Worm (Caenorhabditis elegans) whole organism, young adult: ENCODE measurements around the gene Y97E10AR.8.

Source experiments
- B0019.2 ChIP-seq: fragments of 200-800 bp; sonication (Bioruptor generic); conservative IDR thresholded peaks from 2 replicates; pipeline ENCODE4 v1.3.6; 2022; ENCODE audit warnings: missing genetic modification reagents, missing genetic modification characterization, missing compliant biosample characterization
- B0035.1 ChIP-seq: sonication (generic microtip); optimal IDR thresholded peaks from 2 replicates; lab custom pipeline; 2016; ENCODE audit warnings: missing genetic modification characterization, mild to moderate bottlenecking, missing compliant biosample characterization, missing genotype, missing genetic modification reagents
- C17E4.6 ChIP-seq: fragments of 200-800 bp; sonication (Bioruptor generic); IDR thresholded peaks from 2 replicates; pipeline ENCODE4 v1.3.6; 2022; ENCODE audit warnings: missing genetic modification reagents, missing genetic modification characterization, missing compliant biosample characterization
- F22D6.2 ChIP-seq: sonication (generic microtip); optimal IDR thresholded peaks from 2 replicates; lab custom pipeline; 2016; ENCODE audit warnings: mild to moderate bottlenecking, missing genetic modification characterization, missing compliant biosample characterization
- F33H1.4 ChIP-seq: fragments of 200-800 bp; sonication (Bioruptor generic); IDR thresholded peaks from 2 replicates; pipeline ENCODE4 v1.3.6; 2022; ENCODE audit warnings: missing genetic modification reagents, missing genetic modification characterization, missing compliant biosample characterization
- F39B2.1 ChIP-seq: fragments of 200-800 bp; sonication (Bioruptor generic); IDR thresholded peaks from 2 replicates; pipeline ENCODE4 v1.3.6; 2022; ENCODE audit warnings: missing genetic modification reagents, missing genetic modification characterization, missing compliant biosample characterization
- F57A8.1 ChIP-seq: fragments of 200-800 bp; sonication (Bioruptor generic); optimal IDR thresholded peaks from 2 replicates; lab custom pipeline; 2018; ENCODE audit warnings: mild to moderate bottlenecking, missing genetic modification characterization, moderate library complexity, missing compliant biosample characterization
- F57C9.4 ChIP-seq: sonication (generic microtip); optimal IDR thresholded peaks from 2 replicates; lab custom pipeline; 2017; ENCODE audit warnings: mild to moderate bottlenecking, missing genetic modification characterization, missing compliant biosample characterization
- K12H6.12 ChIP-seq: fragments of 200-800 bp; sonication (Bioruptor generic); optimal IDR thresholded peaks from 2 replicates; lab custom pipeline; 2018; ENCODE audit warnings: mild to moderate bottlenecking, missing genetic modification characterization, missing compliant biosample characterization
- athp-1 ChIP-seq: sonication (generic microtip); optimal IDR thresholded peaks from 2 replicates; lab custom pipeline; 2017; ENCODE audit warnings: mild to moderate bottlenecking, missing genetic modification characterization, missing compliant biosample characterization
- attf-5 ChIP-seq: fragments of 200-800 bp; sonication (Bioruptor generic); optimal IDR thresholded peaks from 2 replicates; lab custom pipeline; 2018; ENCODE audit warnings: mild to moderate bottlenecking, missing genetic modification characterization, missing compliant biosample characterization
- bed-1 ChIP-seq: fragments of 200-800 bp; sonication (Bioruptor generic); IDR thresholded peaks from 2 replicates; pipeline ENCODE4 v1.3.6; 2022; ENCODE audit warnings: missing genetic modification reagents, missing genetic modification characterization, missing compliant biosample characterization
- cebp-1 ChIP-seq, 2 experiments: fragments of 200-800 bp in 1 of 2; sonication (Bioruptor generic) in 1 of 2; sonication (generic microtip) in 1 of 2; IDR thresholded peaks in 1 of 2; optimal IDR thresholded peaks in 1 of 2; 2 replicates each; pipeline versions ENCODE4 v1.3.6 to Lab custom; 2017 to 2022; ENCODE audit warnings: missing compliant biosample characterization in 2 of 2, missing genetic modification characterization in 2 of 2, mild to moderate bottlenecking in 1 of 2, missing genetic modification reagents in 1 of 2, moderate library complexity in 1 of 2
- cebp-2 ChIP-seq: fragments of 200-800 bp; sonication (Bioruptor generic); IDR thresholded peaks from 2 replicates; pipeline ENCODE4 v1.3.6; 2022; ENCODE audit warnings: missing genetic modification characterization, missing compliant biosample characterization
- ceh-100 ChIP-seq: fragments of 200-800 bp; sonication (Bioruptor generic); IDR thresholded peaks from 2 replicates; pipeline ENCODE4 v1.3.6; 2022; ENCODE audit warnings: missing genetic modification reagents, missing genetic modification characterization, missing compliant biosample characterization
- ceh-58 ChIP-seq: fragments of 200-800 bp; sonication (Bioruptor generic); IDR thresholded peaks from 2 replicates; pipeline ENCODE4 v1.3.6; 2022; ENCODE audit warnings: missing genetic modification characterization, missing compliant biosample characterization
- chd-7 ChIP-seq: sonication (generic microtip); optimal IDR thresholded peaks from 2 replicates; lab custom pipeline; 2016; ENCODE audit warnings: mild to moderate bottlenecking, missing genetic modification characterization, moderate library complexity, missing compliant biosample characterization
- egl-18 ChIP-seq: fragments of 200-800 bp; sonication (Bioruptor generic); IDR thresholded peaks from 2 replicates; pipeline ENCODE4 v1.3.6; 2022; ENCODE audit warnings: missing genetic modification reagents, missing genetic modification characterization, missing compliant biosample characterization
- egl-44 ChIP-seq: fragments of 200-800 bp; sonication (Bioruptor generic); IDR thresholded peaks from 2 replicates; pipeline ENCODE4 v1.3.6; 2022; ENCODE audit warnings: missing genetic modification reagents, missing genetic modification characterization, missing compliant biosample characterization
- ekl-4 ChIP-seq: fragments of 200-800 bp; sonication (Bioruptor generic); IDR thresholded peaks from 2 replicates; pipeline ENCODE4 v1.3.6; 2022; ENCODE audit warnings: missing genetic modification reagents, missing genetic modification characterization, missing compliant biosample characterization
- ets-4 ChIP-seq: fragments of 200-800 bp; sonication (Bioruptor generic); optimal IDR thresholded peaks from 2 replicates; lab custom pipeline; 2018; ENCODE audit warnings: mild to moderate bottlenecking, missing genetic modification characterization, missing compliant biosample characterization
- gei-17 ChIP-seq: fragments of 200-800 bp; sonication (Bioruptor generic); optimal IDR thresholded peaks from 2 replicates; lab custom pipeline; 2018; ENCODE audit warnings: mild to moderate bottlenecking, missing genetic modification characterization, missing compliant biosample characterization
- hmg-1.2 ChIP-seq: fragments of 200-800 bp; sonication (Bioruptor generic); IDR thresholded peaks from 2 replicates; pipeline ENCODE4 v1.3.6; 2022; ENCODE audit warnings: missing genetic modification reagents, missing genetic modification characterization, missing compliant biosample characterization
- hsf-1 ChIP-seq: fragments of 200-800 bp; sonication (Bioruptor generic); IDR thresholded peaks from 2 replicates; pipeline ENCODE4 v1.3.6; 2022; ENCODE audit warnings: missing genetic modification reagents, missing genetic modification characterization, missing compliant biosample characterization
- let-607 ChIP-seq, 2 experiments: fragments of 200-800 bp in 1 of 2; sonication (Bioruptor generic) in 1 of 2; sonication (generic microtip) in 1 of 2; optimal IDR thresholded peaks; 2 replicates each; lab custom pipeline; 2016 to 2018; ENCODE audit warnings: mild to moderate bottlenecking in 2 of 2, missing compliant biosample characterization in 2 of 2, missing genetic modification characterization in 2 of 2, moderate library complexity in 2 of 2, missing genotype in 1 of 2
- lsl-1 ChIP-seq: fragments of 200-800 bp; sonication (Bioruptor generic); optimal IDR thresholded peaks from 2 replicates; lab custom pipeline; 2018; ENCODE audit warnings: mild to moderate bottlenecking, missing genetic modification characterization, moderate library complexity, missing compliant biosample characterization
- madf-3 ChIP-seq: fragments of 200-800 bp; sonication (Bioruptor generic); IDR thresholded peaks from 2 replicates; pipeline ENCODE4 v1.3.6; 2022; ENCODE audit warnings: missing genetic modification reagents, missing genetic modification characterization, missing compliant biosample characterization
- madf-6 ChIP-seq: fragments of 200-800 bp; sonication (Bioruptor generic); IDR thresholded peaks from 2 replicates; pipeline ENCODE4 v1.3.6; 2022; ENCODE audit warnings: missing genetic modification reagents, missing genetic modification characterization, missing compliant biosample characterization
- madf-8 ChIP-seq: fragments of 200-800 bp; sonication (Bioruptor generic); conservative IDR thresholded peaks from 2 replicates; pipeline ENCODE4 v1.3.6; 2022; ENCODE audit warnings: missing genetic modification reagents, missing genetic modification characterization, missing compliant biosample characterization
- mxl-1 ChIP-seq: sonication (generic microtip); optimal IDR thresholded peaks from 2 replicates; lab custom pipeline; 2016; ENCODE audit warnings: missing genetic modification characterization, missing compliant biosample characterization
- nhr-80 ChIP-seq: sonication (generic microtip); optimal IDR thresholded peaks from 2 replicates; lab custom pipeline; 2016; ENCODE audit warnings: missing genetic modification characterization, missing compliant biosample characterization
- rcor-1 ChIP-seq: fragments of 200-800 bp; sonication (Bioruptor generic); IDR thresholded peaks from 2 replicates; pipeline ENCODE4 v1.3.6; 2022; ENCODE audit warnings: missing genetic modification reagents, missing genetic modification characterization, missing compliant biosample characterization
- repo-1 ChIP-seq: sonication (generic microtip); optimal IDR thresholded peaks from 2 replicates; lab custom pipeline; 2017; ENCODE audit warnings: mild to moderate bottlenecking, missing genetic modification characterization, missing compliant biosample characterization
- snpc-1.1 ChIP-seq: sonication (generic microtip); optimal IDR thresholded peaks from 2 replicates; lab custom pipeline; 2017; ENCODE audit warnings: missing genetic modification characterization, mild to moderate bottlenecking, missing compliant biosample characterization, antibody characterized with exemption, moderate library complexity, missing genotype, missing genetic modification reagents; ENCODE audit not compliant: insufficient read depth
- snpc-1.3 ChIP-seq: sonication (generic microtip); optimal IDR thresholded peaks from 2 replicates; lab custom pipeline; 2017; ENCODE audit warnings: missing genetic modification characterization, mild to moderate bottlenecking, missing compliant biosample characterization, antibody characterized with exemption, moderate library complexity, missing genotype, missing genetic modification reagents; ENCODE audit not compliant: insufficient read depth
- snpc-3.4 ChIP-seq: sonication (generic microtip); optimal IDR thresholded peaks from 2 replicates; lab custom pipeline; 2017; ENCODE audit warnings: missing genetic modification characterization, mild to moderate bottlenecking, missing compliant biosample characterization, antibody characterized with exemption, moderate library complexity, missing genotype, missing genetic modification reagents
- snpc-4 ChIP-seq, 5 experiments: fragments of 150-350 bp in 1 of 5; sonication (generic microtip) in 4 of 5; optimal IDR thresholded peaks; 2 replicates each; lab custom pipeline; 2014 to 2018; ENCODE audit warnings: missing genetic modification characterization in 5 of 5, missing biosample characterization in 3 of 5, antibody characterized with exemption in 2 of 5, mild to moderate bottlenecking in 2 of 5, missing compliant biosample characterization in 2 of 5, missing genotype in 2 of 5, moderate library complexity in 2 of 5, missing genetic modification reagents in 1 of 5
- somi-1 ChIP-seq: fragments of 200-800 bp; sonication (Bioruptor generic); optimal IDR thresholded peaks from 2 replicates; lab custom pipeline; 2018; ENCODE audit warnings: mild to moderate bottlenecking, missing genetic modification characterization, missing compliant biosample characterization
- tlf-1 ChIP-seq: fragments of 200-800 bp; sonication (Bioruptor generic); optimal IDR thresholded peaks from 2 replicates; lab custom pipeline; 2018; ENCODE audit warnings: mild to moderate bottlenecking, missing genetic modification characterization, missing compliant biosample characterization
- zim-3 ChIP-seq: sonication (generic microtip); optimal IDR thresholded peaks from 2 replicates; lab custom pipeline; 2017; ENCODE audit warnings: mild to moderate bottlenecking, missing genetic modification characterization, moderate library complexity, missing compliant biosample characterization
- ztf-25 ChIP-seq: fragments of 200-800 bp; sonication (Bioruptor generic); IDR thresholded peaks from 2 replicates; pipeline ENCODE4 v1.3.6; 2022; ENCODE audit warnings: missing genetic modification reagents, missing genetic modification characterization, missing compliant biosample characterization

The Y97E10AR.8 gene

DNA sequence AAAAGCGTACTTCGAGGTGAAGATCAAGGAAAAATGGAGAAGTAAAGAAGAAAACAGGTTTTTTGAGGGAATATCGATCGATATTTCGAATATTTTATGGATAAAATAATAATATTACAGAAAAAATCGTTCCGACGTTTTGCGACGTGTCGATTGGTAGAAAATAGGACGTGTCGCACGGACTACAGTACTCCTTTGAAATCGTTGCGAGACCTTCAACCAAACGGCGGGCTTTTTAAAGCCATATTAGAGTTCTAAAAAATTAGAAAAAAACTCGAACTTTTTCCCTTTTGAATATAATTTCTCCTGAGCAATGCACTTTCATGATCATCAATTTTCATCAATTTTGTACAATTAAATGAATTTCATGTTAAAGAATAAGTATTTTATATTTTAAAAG, 5.0 kb downstream of the Y97E10AR.8 start, which contains the start of gene Y97E10AR.4:
Y97E10AR.4 (minus strand) TSS at position 131 of the 400 bp plus-strand sequence.
- TF ChIP-seq snpc-4 (GFP tag; optimal IDR thresholded peaks at IDR 0.05; lab: Kevin White, UChicago) = no peak
- TF ChIP-seq snpc-4 (tag; optimal IDR thresholded peaks at IDR 0.05; lab: Kevin White, UChicago) = peak in 1 of 4 experiments; percentile 6
- peak; percentile 8 for TF ChIP-seq snpc-1.3 (tag; lab: Kevin White, UChicago)
- TF ChIP-seq rcor-1 (GFP tag; lab: Robert Waterston, UW) = no peak
- peak; percentile 39; the same call in 1 of the 2 replicates for TF ChIP-seq madf-6 (GFP tag; lab: Robert Waterston, UW)
- no peak for TF ChIP-seq mxl-1 (tag; lab: Kevin White, UChicago)
- peak; percentile 57 for TF ChIP-seq F33H1.4 (GFP tag; lab: Robert Waterston, UW)
- TF ChIP-seq lsl-1 (GFP tag; lab: Kevin White, UChicago) = peak; percentile 66
- 0 out of 2 replicates have a peak, but pooled peaks have one; percentile 26 for TF ChIP-seq madf-8 (GFP tag; lab: Robert Waterston, UW)
- no peak for TF ChIP-seq C17E4.6
- 0 out of 2 replicates have a peak, but pooled peaks have one; percentile 7 for TF ChIP-seq hmg-1.2 (GFP tag; lab: Robert Waterston, UW)

DNA sequence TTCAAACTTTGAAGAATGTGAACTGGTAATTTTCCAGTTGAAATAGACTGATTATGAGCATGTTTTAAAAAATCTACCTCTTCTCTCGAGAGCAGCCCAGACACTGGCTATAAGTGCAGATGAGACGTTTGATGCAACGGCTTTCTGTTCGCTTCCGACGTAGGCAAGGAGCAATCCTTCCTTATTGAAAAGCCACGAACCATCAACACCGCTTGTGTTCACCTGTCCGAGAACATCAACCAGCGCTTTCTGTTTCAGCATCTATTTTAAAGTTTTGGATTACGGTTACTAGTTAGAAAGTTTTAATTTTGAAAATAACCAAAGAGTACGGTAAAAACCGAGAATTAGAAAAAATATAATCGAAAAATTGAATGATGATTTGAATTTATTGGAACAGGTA, 5.7 kb downstream of the Y97E10AR.8 start, which contains the start of gene lmtr-2:
lmtr-2 (minus strand) TSS at position 261 of the 400 bp plus-strand sequence.
- TF ChIP-seq madf-3 (GFP tag; lab: Robert Waterston, UW) = peak; percentile 65; the same call in 1 of the 2 replicates
- no peak for TF ChIP-seq zim-3 (tag; lab: Kevin White, UChicago)
- no peak for TF ChIP-seq cebp-1 (GFP tag; IDR thresholded peaks at IDR 0.05; lab: Robert Waterston, UW)
- peak; percentile 26 for TF ChIP-seq cebp-1 (tag; optimal IDR thresholded peaks at IDR 0.05; lab: Kevin White, UChicago)
- TF ChIP-seq B0019.2 = no peak
- TF ChIP-seq let-607 (tag; optimal IDR thresholded peaks at IDR 0.05; lab: Kevin White, UChicago) = no peak
- no peak for TF ChIP-seq gei-17 (GFP tag; lab: Kevin White, UChicago)
- 0 out of 2 replicates have a peak, but pooled peaks have one; percentile 21 for TF ChIP-seq cebp-2 (GFP tag; lab: Robert Waterston, UW)
- TF ChIP-seq ceh-58 (GFP tag; lab: Robert Waterston, UW) = 0 out of 2 replicates have a peak, but pooled peaks have one; percentile 49
- 0 out of 2 replicates have a peak, but pooled peaks have one; percentile 18 for TF ChIP-seq hsf-1 (GFP tag; lab: Robert Waterston, UW)
- TF ChIP-seq madf-6 (GFP tag; lab: Robert Waterston, UW) = peak; percentile 20; the same call in 1 of the 2 replicates
- peak; percentile 13 for TF ChIP-seq repo-1

DNA sequence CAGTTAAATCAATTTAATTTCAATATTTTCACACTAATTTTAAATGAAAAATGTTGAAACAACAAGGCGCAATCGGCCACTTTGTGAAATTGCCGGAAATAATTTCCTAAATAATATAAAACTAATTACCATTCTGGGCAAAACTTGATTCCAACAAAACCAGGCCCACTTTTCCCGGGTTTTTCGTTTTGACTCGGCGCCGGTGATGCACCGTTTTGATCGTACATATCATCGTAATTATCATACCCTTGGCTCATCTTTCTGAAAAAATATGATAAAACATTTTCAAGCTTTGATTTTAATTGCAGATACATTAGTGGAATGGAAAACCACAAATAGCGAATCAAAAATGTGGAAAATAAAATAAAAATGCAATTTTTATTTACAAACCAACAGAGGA, 6.9 kb downstream of the Y97E10AR.8 start, which contains the start of gene rpb-9:
rpb-9 (minus strand) TSS at position 314 of the 400 bp plus-strand sequence.
- TF ChIP-seq somi-1 = no peak
- TF ChIP-seq mxl-1 (tag; lab: Kevin White, UChicago) = no peak
- no peak for TF ChIP-seq ceh-100 (GFP tag; lab: Robert Waterston, UW)
- TF ChIP-seq egl-18 (GFP tag; lab: Robert Waterston, UW) = no peak
- TF ChIP-seq athp-1 (tag; lab: Kevin White, UChicago) = no peak
- no peak for TF ChIP-seq F22D6.2
- TF ChIP-seq nhr-80 (tag; lab: Kevin White, UChicago) = no peak
- TF ChIP-seq snpc-4 (GFP tag; optimal IDR thresholded peaks at IDR 0.05; lab: Kevin White, UChicago) = no peak
- TF ChIP-seq snpc-4 (tag; optimal IDR thresholded peaks at IDR 0.05; lab: Kevin White, UChicago) = peak in 1 of 4 experiments; percentile 35
- no peak for TF ChIP-seq egl-44 (GFP tag; lab: Robert Waterston, UW)
- no peak for TF ChIP-seq F39B2.1 (GFP tag; lab: Robert Waterston, UW)
- no peak for TF ChIP-seq chd-7 (tag; lab: Kevin White, UChicago)
- TF ChIP-seq ets-4 (GFP tag; lab: Kevin White, UChicago) = no peak
- no peak for TF ChIP-seq cebp-2 (GFP tag; lab: Robert Waterston, UW)
- no peak for TF ChIP-seq lsl-1 (GFP tag; lab: Kevin White, UChicago)
- no peak for TF ChIP-seq ceh-58 (GFP tag; lab: Robert Waterston, UW)
- no peak for TF ChIP-seq snpc-3.4 (tag; lab: Kevin White, UChicago)
- TF ChIP-seq ztf-25 = no peak
- peak; percentile 10 for TF ChIP-seq snpc-1.1 (tag; lab: Kevin White, UChicago)
- no peak for TF ChIP-seq tlf-1 (GFP tag; lab: Kevin White, UChicago)
- no peak for TF ChIP-seq K12H6.12 (tag; lab: Kevin White, UChicago)
- TF ChIP-seq attf-5 = no peak
- no peak for TF ChIP-seq F57C9.4 (tag; lab: Kevin White, UChicago)
- no peak for TF ChIP-seq bed-1
- TF ChIP-seq B0019.2 = no peak
- no peak for TF ChIP-seq F57A8.1 (GFP tag; lab: Kevin White, UChicago)
- TF ChIP-seq ekl-4 = no peak
- TF ChIP-seq B0035.1 (tag; lab: Kevin White, UChicago) = no peak
